Fruit fly (Drosophila melanogaster) whole organism, embryonic: ENCODE data around the gene ppl.

Source experiments
- BEAF-32 ChIP-seq: fragments of 200-800 bp; sonication (Bioruptor generic); optimal IDR thresholded peaks from 3 replicates; lab custom pipeline; 2017; ENCODE audit warnings: missing biosample characterization, missing genetic modification characterization, mild to moderate bottlenecking, moderate library complexity, missing genetic modification reagents
- Blimp-1 ChIP-seq: fragments of 200-800 bp; sonication (Bioruptor generic); optimal IDR thresholded peaks from 3 replicates; lab custom pipeline; 2018; ENCODE audit warnings: missing biosample characterization, missing genetic modification characterization, mild to moderate bottlenecking, moderate library complexity, missing genetic modification reagents
- CG11085 ChIP-seq: fragments of 200-800 bp; sonication (Bioruptor generic); IDR thresholded peaks from 2 replicates; pipeline ENCODE4 v1.3.6; 2022; ENCODE audit warnings: missing biosample characterization, missing genetic modification characterization
- CG11456 ChIP-seq: fragments of 200-800 bp; sonication (Bioruptor generic); IDR thresholded peaks from 3 replicates; pipeline ENCODE4 v1.3.6; 2022; ENCODE audit warnings: missing biosample characterization, missing genetic modification characterization
- CG12769 ChIP-seq: fragments of 200-800 bp; sonication (Bioruptor generic); optimal IDR thresholded peaks from 2 replicates; lab custom pipeline; 2019; ENCODE audit warnings: missing biosample characterization, mild to moderate bottlenecking, missing genetic modification characterization, moderate library complexity
- CG14014 ChIP-seq: fragments of 200-800 bp; sonication (Bioruptor generic); IDR thresholded peaks from 2 replicates; pipeline ENCODE4 v1.3.6; 2022; ENCODE audit warnings: missing biosample characterization, missing genetic modification characterization
- CG18764 ChIP-seq: fragments of 200-800 bp; sonication (Bioruptor generic); optimal IDR thresholded peaks from 3 replicates; lab custom pipeline; 2016; ENCODE audit warnings: missing biosample characterization, missing genetic modification characterization
- CG2199 ChIP-seq: fragments of 200-800 bp; sonication (Bioruptor generic); IDR thresholded peaks from 3 replicates; pipeline ENCODE4 v1.3.6; 2022; ENCODE audit warnings: missing biosample characterization, missing genetic modification characterization
- CG4360 ChIP-seq: fragments of 200-800 bp; sonication (Bioruptor generic); IDR thresholded peaks from 2 replicates; pipeline ENCODE4 v1.3.6; 2022; ENCODE audit warnings: missing biosample characterization, missing genetic modification characterization
- CG6791 ChIP-seq: fragments of 200-800 bp; sonication (Bioruptor generic); IDR thresholded peaks from 3 replicates; pipeline ENCODE4 v1.3.6; 2022; ENCODE audit warnings: missing biosample characterization, missing genetic modification characterization; ENCODE audit not compliant: partially characterized antibody
- CG8359 ChIP-seq: fragments of 200-800 bp; sonication (Bioruptor generic); optimal IDR thresholded peaks from 2 replicates; lab custom pipeline; 2017; ENCODE audit warnings: missing biosample characterization, mild to moderate bottlenecking, missing genetic modification characterization, borderline replicate concordance
- CG8944 ChIP-seq: fragments of 200-800 bp; sonication (Bioruptor generic); optimal IDR thresholded peaks from 3 replicates; lab custom pipeline; 2016; ENCODE audit warnings: missing biosample characterization, missing genetic modification characterization
- CG9609 ChIP-seq: fragments of 200-800 bp; sonication (Bioruptor generic); optimal IDR thresholded peaks from 3 replicates; lab custom pipeline; 2016; ENCODE audit warnings: missing biosample characterization, missing genetic modification characterization
- CoRest ChIP-seq: fragments of 200-800 bp; sonication (Bioruptor generic); optimal IDR thresholded peaks from 3 replicates; lab custom pipeline; 2018; ENCODE audit warnings: missing biosample characterization, mild to moderate bottlenecking, missing genetic modification characterization, moderate library complexity
- D19A ChIP-seq: fragments of 200-800 bp; optimal IDR thresholded peaks from 3 replicates; lab custom pipeline; 2019; ENCODE audit warnings: missing biosample characterization, mild to moderate bottlenecking, missing genetic modification characterization, moderate library complexity
- Dll ChIP-seq: fragments of 200-800 bp; sonication (Bioruptor generic); IDR thresholded peaks from 4 replicates; pipeline ENCODE4 v1.3.6; 2022; ENCODE audit warnings: missing biosample characterization, missing genetic modification characterization; ENCODE audit not compliant: partially characterized antibody
- Dref ChIP-seq: fragments of 200-800 bp; sonication (Bioruptor generic); IDR thresholded peaks from 2 replicates; pipeline ENCODE4 v1.3.6; 2022; ENCODE audit warnings: missing biosample characterization, missing genetic modification characterization
- ERR ChIP-seq: fragments of 200-800 bp; sonication (Bioruptor generic); optimal IDR thresholded peaks from 2 replicates; lab custom pipeline; 2016; ENCODE audit warnings: missing biosample characterization, missing genetic modification characterization
- Ets65A ChIP-seq: fragments of 200-800 bp; sonication (Bioruptor generic); peaks from one replicate; lab custom pipeline; 2016; ENCODE audit warnings: missing biosample characterization, missing genetic modification characterization
- Fer2 ChIP-seq: fragments of 200-800 bp; sonication (Bioruptor generic); optimal IDR thresholded peaks from 2 replicates; lab custom pipeline; 2018; ENCODE audit warnings: missing biosample characterization, mild to moderate bottlenecking, missing genetic modification characterization, moderate library complexity
- Gsc ChIP-seq: fragments of 200-800 bp; sonication (Bioruptor generic); IDR thresholded peaks from 2 replicates; pipeline ENCODE4 v1.3.6; 2022; ENCODE audit warnings: missing biosample characterization, missing genetic modification characterization
- MTF-1 ChIP-seq: fragments of 200-800 bp; sonication (Bioruptor generic); optimal IDR thresholded peaks from 2 replicates; lab custom pipeline; 2018; ENCODE audit warnings: missing biosample characterization, mild to moderate bottlenecking, missing genetic modification characterization, borderline replicate concordance
- Med ChIP-seq: fragments of 200-800 bp; sonication (Bioruptor generic); peaks from one replicate; lab custom pipeline; 2016; ENCODE audit warnings: missing biosample characterization, missing genetic modification characterization, mild to moderate bottlenecking, inconsistent platforms, moderate library complexity
- Nf-YB ChIP-seq: fragments of 200-800 bp; sonication (Bioruptor generic); optimal IDR thresholded peaks from 3 replicates; lab custom pipeline; 2019; ENCODE audit warnings: missing biosample characterization, mild to moderate bottlenecking, missing genetic modification characterization, moderate library complexity
- Optix ChIP-seq: fragments of 200-800 bp; sonication (Bioruptor generic); IDR thresholded peaks from 3 replicates; pipeline ENCODE4 v1.3.6; 2022; ENCODE audit warnings: missing biosample characterization, missing genetic modification characterization
- Pdp1 ChIP-seq, 2 experiments: fragments of 200-800 bp; sonication (Bioruptor generic); optimal IDR thresholded peaks; 3 replicates each; lab custom pipeline; 2016; ENCODE audit warnings: missing biosample characterization in 2 of 2, missing genetic modification characterization in 2 of 2, mild to moderate bottlenecking in 1 of 2, moderate library complexity in 1 of 2
- Scr ChIP-seq: fragments of 200-800 bp; sonication (Bioruptor generic); IDR thresholded peaks from 2 replicates; pipeline ENCODE4 v1.3.6; 2022; ENCODE audit warnings: missing biosample characterization, missing genetic modification characterization; ENCODE audit not compliant: partially characterized antibody
- ap ChIP-seq: fragments of 200-800 bp; sonication (Bioruptor generic); IDR thresholded peaks from 2 replicates; pipeline ENCODE4 v1.3.6; 2022; ENCODE audit warnings: missing biosample characterization, missing genetic modification characterization
- bsh ChIP-seq, 2 experiments: fragments of 200-800 bp; sonication (Bioruptor generic); optimal IDR thresholded peaks; 2 replicates each; lab custom pipeline; 2017 to 2018; ENCODE audit warnings: mild to moderate bottlenecking in 2 of 2, missing biosample characterization in 2 of 2, missing genetic modification characterization in 2 of 2, moderate library complexity in 1 of 2
- caup ChIP-seq: fragments of 200-800 bp; sonication (Bioruptor generic); optimal IDR thresholded peaks from 3 replicates; lab custom pipeline; 2017; ENCODE audit warnings: missing biosample characterization, mild to moderate bottlenecking, missing genetic modification characterization, moderate library complexity; ENCODE audit not compliant: severe bottlenecking
- croc ChIP-seq: fragments of 200-800 bp; sonication (Bioruptor generic); conservative IDR thresholded peaks from 3 replicates; pipeline ENCODE4 v1.3.6; 2022; ENCODE audit warnings: missing biosample characterization, missing genetic modification characterization
- dati ChIP-seq: fragments of 200-800 bp; sonication (Bioruptor generic); IDR thresholded peaks from 2 replicates; pipeline ENCODE4 v1.3.6; 2022; ENCODE audit warnings: missing biosample characterization, missing genetic modification characterization
- dimm ChIP-seq: fragments of 200-800 bp; sonication (Bioruptor generic); IDR thresholded peaks from 2 replicates; pipeline ENCODE4 v1.3.6; 2022; ENCODE audit warnings: missing biosample characterization, missing genetic modification characterization
- dysf ChIP-seq: fragments of 200-800 bp; sonication (Bioruptor generic); IDR thresholded peaks from 3 replicates; pipeline ENCODE4 v1.3.6; 2022; ENCODE audit warnings: missing biosample characterization, missing genetic modification characterization
- fd96Cb ChIP-seq: fragments of 200-800 bp; sonication (Bioruptor generic); optimal IDR thresholded peaks from 2 replicates; lab custom pipeline; 2018; ENCODE audit warnings: missing biosample characterization, mild to moderate bottlenecking, missing genetic modification characterization, moderate library complexity
- her ChIP-seq: fragments of 200-800 bp; sonication (Bioruptor generic); optimal IDR thresholded peaks from 2 replicates; lab custom pipeline; 2016; ENCODE audit warnings: missing biosample characterization, missing genetic modification characterization
- nau ChIP-seq: fragments of 200-800 bp; sonication (Bioruptor generic); optimal IDR thresholded peaks from 3 replicates; lab custom pipeline; 2017; ENCODE audit warnings: missing biosample characterization, mild to moderate bottlenecking, missing genetic modification characterization, missing genetic modification reagents
- oc ChIP-seq: fragments of 200-800 bp; sonication (Bioruptor generic); optimal IDR thresholded peaks from 2 replicates; lab custom pipeline; 2018; ENCODE audit warnings: missing biosample characterization, mild to moderate bottlenecking, missing genetic modification characterization, moderate library complexity
- prd ChIP-seq, 3 experiments: fragments of >200 bp in 2 of 3; fragments of 200-800 bp in 1 of 3; sonication (Bioruptor generic) in 1 of 3; optimal IDR thresholded peaks in 2 of 3; IDR thresholded peaks in 1 of 3; 2 replicates in 2 of 3; 3 replicates in 1 of 3; pipeline versions ENCODE4 v1.3.6 to Lab custom; 2017 to 2022; ENCODE audit warnings: missing biosample characterization in 1 of 3, missing genetic modification characterization in 1 of 3
- pros ChIP-seq: fragments of 200-800 bp; sonication (Bioruptor generic); optimal IDR thresholded peaks from 3 replicates; lab custom pipeline; 2019; ENCODE audit warnings: missing biosample characterization, mild to moderate bottlenecking, missing genetic modification characterization, moderate library complexity
- sd ChIP-seq: fragments of 200-800 bp; sonication (Bioruptor generic); optimal IDR thresholded peaks from 3 replicates; lab custom pipeline; 2018; ENCODE audit warnings: missing biosample characterization, mild to moderate bottlenecking, missing genetic modification characterization, moderate library complexity
- tup ChIP-seq: fragments of 200-800 bp; sonication (Bioruptor generic); optimal IDR thresholded peaks from 2 replicates; lab custom pipeline; 2016; ENCODE audit warnings: missing biosample characterization, mild to moderate bottlenecking, missing genetic modification characterization, moderate library complexity
- unc-4 ChIP-seq: fragments of 200-800 bp; sonication (Bioruptor generic); IDR thresholded peaks from 2 replicates; pipeline ENCODE4 v1.3.6; 2022; ENCODE audit warnings: missing biosample characterization, missing genetic modification characterization; ENCODE audit not compliant: partially characterized antibody
- vvl ChIP-seq: fragments of 200-800 bp; sonication (Bioruptor generic); IDR thresholded peaks from 2 replicates; pipeline ENCODE4 v1.3.6; 2022; ENCODE audit warnings: missing biosample characterization, missing genetic modification characterization
- zfh2 ChIP-seq: fragments of 200-800 bp; sonication (Bioruptor generic); optimal IDR thresholded peaks from 2 replicates; lab custom pipeline; 2016; ENCODE audit warnings: missing biosample characterization, missing genetic modification characterization

The ppl gene

dm6 chr3L:21303659-21304058, 22.4 kb upstream of the ppl start (continued):
- TF ChIP-seq bsh (GFP tag; optimal IDR thresholded peaks at IDR 0.05; lab: Kevin White, UChicago): no peak
- no peak for TF ChIP-seq Fer2 (tag; lab: Kevin White, UChicago)
- TF ChIP-seq vvl (GFP tag; lab: Robert Waterston, UW): no peak
- TF ChIP-seq CG14014 (GFP tag; lab: Robert Waterston, UW): peak; percentile 21; the same call in 1 of the 2 replicates

DNA sequence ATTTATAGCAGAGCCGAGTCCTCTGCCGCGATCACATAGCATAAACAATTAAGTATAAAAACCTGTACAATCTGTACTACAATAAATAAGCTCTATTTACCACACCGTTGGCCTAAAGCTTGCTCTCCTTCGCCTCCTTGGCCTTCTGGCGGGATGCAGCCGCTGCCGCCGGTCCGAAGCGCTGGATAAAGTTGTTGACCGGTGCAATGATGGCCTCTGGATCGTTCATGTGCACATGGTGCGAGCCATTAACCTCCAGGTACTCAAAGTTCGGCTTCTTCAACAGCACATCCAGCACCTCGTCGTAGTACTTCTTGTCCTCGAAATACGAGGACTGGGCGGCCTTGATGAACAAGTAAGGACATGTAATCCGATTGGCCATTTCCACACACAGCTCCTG, 21.2 kb upstream of the ppl start:
- TF ChIP-seq MTF-1: no peak
- TF ChIP-seq Gsc (GFP tag; lab: Robert Waterston, UW): 0 out of 2 replicates have a peak, but pooled peaks have one; percentile 14
- TF ChIP-seq oc (tag; lab: Kevin White, UChicago): no peak
- TF ChIP-seq fd96Cb (tag; lab: Kevin White, UChicago): no peak
- no peak for TF ChIP-seq dati (GFP tag; lab: Robert Waterston, UW)
- no peak for TF ChIP-seq CG6791
- TF ChIP-seq Scr (GFP tag; lab: Robert Waterston, UW): no peak
- no peak for TF ChIP-seq croc
- no peak for TF ChIP-seq CG18764
- TF ChIP-seq dysf (GFP tag; lab: Robert Waterston, UW): 0 out of 3 replicates have a peak, but pooled peaks have one; percentile 7
- TF ChIP-seq Dll (GFP tag; lab: Robert Waterston, UW): no peak
- TF ChIP-seq Dref (GFP tag; lab: Robert Waterston, UW): no peak

- TF ChIP-seq Med: no peak
- no peak for TF ChIP-seq pros (GFP tag; lab: Kevin White, UChicago)
- TF ChIP-seq CG11085 (GFP tag; lab: Robert Waterston, UW): no peak
- TF ChIP-seq CG12769: peak; percentile 49
- no peak for TF ChIP-seq CG8359 (GFP tag; lab: Kevin White, UChicago)
- TF ChIP-seq Scr (GFP tag; lab: Robert Waterston, UW): no peak
- TF ChIP-seq D19A (tag; lab: Kevin White, UChicago): no peak
- no peak for TF ChIP-seq CG4360 (GFP tag; lab: Robert Waterston, UW)
- peak in 1 of 2 experiments; percentile 40 for TF ChIP-seq Pdp1 (GFP tag; optimal IDR thresholded peaks at IDR 0.05; lab: Kevin White, UChicago)
- TF ChIP-seq Blimp-1: peak; percentile 96
- TF ChIP-seq Optix: no peak
- TF ChIP-seq dimm (GFP tag; lab: Robert Waterston, UW): no peak
- peak; percentile 5 for TF ChIP-seq sd
- no peak for TF ChIP-seq unc-4
- TF ChIP-seq nau (GFP tag; lab: Kevin White, UChicago): no peak
- no peak for TF ChIP-seq CG11456
- TF ChIP-seq tup: no peak
- no peak for TF ChIP-seq zfh2 (GFP tag; lab: Kevin White, UChicago)
- TF ChIP-seq Nf-YB (GFP tag; lab: Kevin White, UChicago): no peak
- 0 out of 3 replicates have a peak, but pooled peaks have one; percentile 45 for TF ChIP-seq CG2199 (GFP tag; lab: Robert Waterston, UW)
- no peak for TF ChIP-seq BEAF-32
- TF ChIP-seq prd (optimal IDR thresholded peaks at IDR 0.05; lab: Kevin White, UChicago): no peak
- TF ChIP-seq prd (GFP tag; IDR thresholded peaks at IDR 0.05; lab: Robert Waterston, UW): no peak
- no peak for TF ChIP-seq her (GFP tag; lab: Kevin White, UChicago)
- TF ChIP-seq ap (GFP tag; lab: Robert Waterston, UW): no peak
- no peak for TF ChIP-seq Ets65A (GFP tag; lab: Kevin White, UChicago)
- TF ChIP-seq CG8944: no peak
- TF ChIP-seq CG9609 (GFP tag; lab: Kevin White, UChicago): no peak
- TF ChIP-seq ERR: no peak
- TF ChIP-seq CoRest: no peak
- no peak for TF ChIP-seq caup (GFP tag; lab: Kevin White, UChicago)
Measured at dm6 chr3L:21301737-21302487, 20.6 kb upstream of the ppl start.
